Worm (Caenorhabditis elegans) whole organism, L4 larva: ENCODE results near the gene nca-2.
A peak's percentile ranks its signal among the peaks of the same experiment; 100 is the strongest.

Experiments used
- F10B5.3 ChIP-seq: sonication (generic microtip); optimal IDR thresholded peaks from 2 replicates; lab custom pipeline; 2016; ENCODE audit warnings: mild to moderate bottlenecking, missing genetic modification characterization, missing compliant biosample characterization
- F44E2.7 ChIP-seq: fragments of 200-800 bp; sonication (Bioruptor generic); IDR thresholded peaks from 2 replicates; pipeline ENCODE4 v2.1.2; 2022; ENCODE audit warnings: missing genetic modification characterization, missing compliant biosample characterization
- R02D3.7 ChIP-seq: fragments of 150-350 bp; sonication (generic microtip); optimal IDR thresholded peaks from 3 replicates; lab custom pipeline; 2014; ENCODE audit warnings: missing biosample characterization, missing genetic modification characterization
- T20F7.1 ChIP-seq: fragments of 200-800 bp; sonication (Bioruptor generic); optimal IDR thresholded peaks from 2 replicates; lab custom pipeline; 2018; ENCODE audit warnings: mild to moderate bottlenecking, missing genetic modification characterization, missing compliant biosample characterization
- Y105C5A.15 ChIP-seq: fragments of 200-800 bp; sonication (Bioruptor generic); IDR thresholded peaks from 2 replicates; pipeline ENCODE4 v1.3.6; 2022; ENCODE audit warnings: missing genetic modification characterization, missing compliant biosample characterization
- Y5F2A.4 ChIP-seq: fragments of 200-800 bp; sonication (Bioruptor generic); optimal IDR thresholded peaks from 2 replicates; lab custom pipeline; 2018; ENCODE audit warnings: mild to moderate bottlenecking, missing genetic modification characterization, missing compliant biosample characterization
- ZK337.2 ChIP-seq: fragments of 200-800 bp; sonication (Bioruptor generic); IDR thresholded peaks from 2 replicates; pipeline ENCODE4 v1.3.6; 2022; ENCODE audit warnings: missing genetic modification reagents, missing genetic modification characterization, missing compliant biosample characterization
- ZK546.5 ChIP-seq, 2 experiments: sonication (generic microtip); optimal IDR thresholded peaks; 2 replicates each; lab custom pipeline; 2017; ENCODE audit warnings: missing biosample characterization in 2 of 2, missing genetic modification characterization in 2 of 2
- aha-1 ChIP-seq: fragments of 150-350 bp; peaks from one replicate; lab custom pipeline; 2014; ENCODE audit warnings: missing biosample characterization, missing genetic modification characterization
- ceh-28 ChIP-seq: fragments of 150-350 bp; optimal IDR thresholded peaks from 2 replicates; lab custom pipeline; 2014; ENCODE audit warnings: missing biosample characterization, missing genetic modification reagents, missing genetic modification characterization
- ceh-32 ChIP-seq: sonication (generic microtip); optimal IDR thresholded peaks from 2 replicates; lab custom pipeline; 2016; ENCODE audit warnings: mild to moderate bottlenecking, missing genetic modification characterization, missing compliant biosample characterization; ENCODE audit not compliant: poor library complexity
- ces-1 ChIP-seq: fragments of 150-350 bp; sonication (generic microtip); optimal IDR thresholded peaks from 4 replicates; lab custom pipeline; 2014; ENCODE audit warnings: missing biosample characterization, missing genetic modification reagents, missing genetic modification characterization
- daf-12 ChIP-seq: fragments of 150-350 bp; optimal IDR thresholded peaks from 2 replicates; lab custom pipeline; 2014; ENCODE audit warnings: missing biosample characterization, missing genetic modification reagents, missing genetic modification characterization
- daf-8 ChIP-seq: fragments of 200-800 bp; sonication (Bioruptor generic); IDR thresholded peaks from 2 replicates; pipeline ENCODE4 v1.3.6; 2022; ENCODE audit warnings: missing genetic modification characterization, missing compliant biosample characterization
- dmd-6 ChIP-seq: fragments of 200-800 bp; sonication (Bioruptor generic); IDR thresholded peaks from 2 replicates; pipeline ENCODE4 v1.3.6; 2022; ENCODE audit warnings: missing genetic modification reagents, missing genetic modification characterization, missing compliant biosample characterization
- dmd-8 ChIP-seq: fragments of 200-800 bp; sonication (Bioruptor generic); IDR thresholded peaks from 2 replicates; pipeline ENCODE4 v1.3.6; 2022; ENCODE audit warnings: missing genetic modification characterization, missing compliant biosample characterization
- dmd-9 ChIP-seq: fragments of 200-800 bp; sonication (Bioruptor generic); IDR thresholded peaks from 2 replicates; pipeline ENCODE4 v1.3.6; 2022; ENCODE audit warnings: missing genetic modification reagents, missing genetic modification characterization, missing compliant biosample characterization
- dpl-1 ChIP-seq: fragments of 150-350 bp; optimal IDR thresholded peaks from 2 replicates; lab custom pipeline; 2014; ENCODE audit warnings: missing biosample characterization, missing genetic modification reagents, missing genetic modification characterization
- egl-43 ChIP-seq: fragments of 200-800 bp; sonication (Bioruptor generic); IDR thresholded peaks from 2 replicates; pipeline ENCODE4 v1.3.6; 2022; ENCODE audit warnings: missing genetic modification reagents, missing genetic modification characterization, missing compliant biosample characterization
- fkh-10 ChIP-seq: fragments of 150-350 bp; optimal IDR thresholded peaks from 2 replicates; lab custom pipeline; 2014; ENCODE audit warnings: missing biosample characterization, missing genetic modification reagents, missing genetic modification characterization
- fos-1 ChIP-seq: fragments of 150-350 bp; optimal IDR thresholded peaks from 2 replicates; lab custom pipeline; 2014; ENCODE audit warnings: missing biosample characterization, missing genetic modification characterization
- hlh-30 ChIP-seq: sonication (generic microtip); optimal IDR thresholded peaks from 2 replicates; lab custom pipeline; 2017; ENCODE audit warnings: antibody characterized with exemption, mild to moderate bottlenecking, missing genetic modification characterization, missing compliant biosample characterization; ENCODE audit not compliant: insufficient read depth
- hmg-1.1 ChIP-seq: fragments of 200-800 bp; sonication (Bioruptor generic); IDR thresholded peaks from 2 replicates; pipeline ENCODE4 v1.3.6; 2022; ENCODE audit warnings: missing genetic modification reagents, missing genetic modification characterization, missing compliant biosample characterization
- lin-1 ChIP-seq: fragments of 200-800 bp; sonication (Bioruptor generic); IDR thresholded peaks from 2 replicates; pipeline ENCODE4 v1.3.6; 2022; ENCODE audit warnings: missing genetic modification reagents, missing genetic modification characterization, missing compliant biosample characterization
- lin-13 ChIP-seq: fragments of 150-350 bp; optimal IDR thresholded peaks from 2 replicates; lab custom pipeline; 2014; ENCODE audit warnings: missing biosample characterization, missing genetic modification reagents, missing genetic modification characterization
- lin-38 ChIP-seq: fragments of 200-800 bp; sonication (Bioruptor generic); IDR thresholded peaks from 2 replicates; pipeline ENCODE4 v1.3.6; 2022; ENCODE audit warnings: missing genetic modification reagents, missing genetic modification characterization, missing compliant biosample characterization
- lin-39 ChIP-seq: fragments of 150-350 bp; optimal IDR thresholded peaks from 2 replicates; lab custom pipeline; 2014; ENCODE audit warnings: missing biosample characterization, missing genetic modification reagents, missing genetic modification characterization
- lir-3 ChIP-seq: sonication (generic microtip); optimal IDR thresholded peaks from 2 replicates; lab custom pipeline; 2016; ENCODE audit warnings: mild to moderate bottlenecking, missing genetic modification characterization, missing compliant biosample characterization
- lsy-2 ChIP-seq, 2 experiments: fragments of 150-350 bp in 1 of 2; sonication (generic microtip) in 1 of 2; optimal IDR thresholded peaks; 2 replicates each; lab custom pipeline; 2014 to 2017; ENCODE audit warnings: missing biosample characterization in 2 of 2, missing genetic modification characterization in 2 of 2
- madf-9 ChIP-seq: fragments of 200-800 bp; sonication (Bioruptor generic); conservative IDR thresholded peaks from 2 replicates; pipeline ENCODE4 v1.3.6; 2022; ENCODE audit warnings: missing genetic modification reagents, missing genetic modification characterization, missing compliant biosample characterization
- mdt-29 ChIP-seq: fragments of 200-800 bp; sonication (Bioruptor generic); IDR thresholded peaks from 2 replicates; pipeline ENCODE4 v1.3.6; 2022; ENCODE audit warnings: missing genetic modification reagents, missing genetic modification characterization, missing compliant biosample characterization
- mep-1 ChIP-seq: fragments of 150-350 bp; sonication (generic microtip); optimal IDR thresholded peaks from 3 replicates; lab custom pipeline; 2014; ENCODE audit warnings: missing biosample characterization, missing genetic modification characterization
- nhr-25 ChIP-seq: sonication (generic microtip); optimal IDR thresholded peaks from 2 replicates; lab custom pipeline; 2017; ENCODE audit warnings: missing genetic modification characterization, mild to moderate bottlenecking, missing compliant biosample characterization, antibody characterized with exemption, moderate library complexity, borderline replicate concordance; ENCODE audit not compliant: insufficient read depth
- nhr-42 ChIP-seq: fragments of 200-800 bp; sonication (Bioruptor generic); IDR thresholded peaks from 2 replicates; pipeline ENCODE4 v1.3.6; 2022; ENCODE audit warnings: missing genetic modification characterization, missing compliant biosample characterization
- sdz-12 ChIP-seq: fragments of 200-800 bp; sonication (Bioruptor generic); optimal IDR thresholded peaks from 2 replicates; lab custom pipeline; 2018; ENCODE audit warnings: mild to moderate bottlenecking, missing genetic modification characterization, missing compliant biosample characterization
- set-16 ChIP-seq: fragments of 200-800 bp; sonication (Bioruptor generic); IDR thresholded peaks from 2 replicates; pipeline ENCODE4 v1.3.6; 2022; ENCODE audit warnings: missing genetic modification reagents, missing genetic modification characterization, missing compliant biosample characterization
- skn-1 ChIP-seq: fragments of 150-350 bp; optimal IDR thresholded peaks from 2 replicates; lab custom pipeline; 2014; ENCODE audit warnings: missing biosample characterization, missing genetic modification characterization
- tag-97 ChIP-seq: fragments of 200-800 bp; sonication (Bioruptor generic); IDR thresholded peaks from 2 replicates; pipeline ENCODE4 v1.3.6; 2022; ENCODE audit warnings: missing genetic modification characterization, missing compliant biosample characterization
- unc-62 ChIP-seq, 3 experiments: fragments of 150-350 bp in 1 of 3; sonication (generic microtip); optimal IDR thresholded peaks in 2 of 3; peaks in 1 of 3; 1 replicate in 1 of 3; 2 replicates in 2 of 3; lab custom pipeline; 2014 to 2017; ENCODE audit warnings: missing biosample characterization in 3 of 3, missing genetic modification characterization in 3 of 3, missing genetic modification reagents in 3 of 3, missing genotype in 1 of 3
- zag-1 ChIP-seq: fragments of 150-350 bp; optimal IDR thresholded peaks from 2 replicates; lab custom pipeline; 2014; ENCODE audit warnings: missing biosample characterization, missing genetic modification characterization
- zfp-2 ChIP-seq: sonication (generic microtip); optimal IDR thresholded peaks from 2 replicates; lab custom pipeline; 2016; ENCODE audit warnings: mild to moderate bottlenecking, missing genetic modification characterization, missing compliant biosample characterization
- ztf-7 ChIP-seq: fragments of 150-350 bp; optimal IDR thresholded peaks from 2 replicates; lab custom pipeline; 2014; ENCODE audit warnings: missing biosample characterization, missing genetic modification characterization

Gene nca-2

ce11 chrIII:5006881-5007280 is 41.5 kb downstream of the nca-2 start, which contains the start of gene R144.12:
Gene R144.12 (minus strand): TSS chrIII:5006981.
- no peak for TF ChIP-seq dmd-8 (GFP tag; lab: Robert Waterston, UW)
- TF ChIP-seq mep-1 (tag; lab: Kevin White, UChicago): no peak
- no peak for TF ChIP-seq ceh-28 (tag; lab: Kevin White, UChicago)
- no peak for TF ChIP-seq Y105C5A.15 (GFP tag; lab: Robert Waterston, UW)
- TF ChIP-seq daf-8 (GFP tag; lab: Robert Waterston, UW): no peak
- no peak for TF ChIP-seq madf-9 (GFP tag; lab: Robert Waterston, UW)
- TF ChIP-seq ZK546.5 (tag; optimal IDR thresholded peaks at IDR 0.05; lab: Kevin White, UChicago): no peak
- TF ChIP-seq zag-1 (tag; lab: Kevin White, UChicago): no peak
- no peak for TF ChIP-seq unc-62 (GFP tag; optimal IDR thresholded peaks at IDR 0.05 in 1 of 2; lab: Kevin White, UChicago)
- TF ChIP-seq unc-62 (tag; optimal IDR thresholded peaks at IDR 0.05; lab: Kevin White, UChicago): no peak
- TF ChIP-seq tag-97 (GFP tag; lab: Robert Waterston, UW): no peak
- TF ChIP-seq ceh-32 (tag; lab: Kevin White, UChicago): no peak
- TF ChIP-seq zfp-2 (tag; lab: Kevin White, UChicago): no peak
- TF ChIP-seq sdz-12 (GFP tag; lab: Kevin White, UChicago): no peak
- no peak for TF ChIP-seq fkh-10 (GFP tag; lab: Kevin White, UChicago)
- TF ChIP-seq dmd-9 (GFP tag; lab: Robert Waterston, UW): no peak
- TF ChIP-seq fos-1 (tag; lab: Kevin White, UChicago): no peak
- no peak for TF ChIP-seq egl-43 (GFP tag; lab: Robert Waterston, UW)
- no peak for TF ChIP-seq ZK337.2 (GFP tag; lab: Robert Waterston, UW)
- TF ChIP-seq skn-1: no peak

ce11 chrIII:5008730-5009129 is 43.4 kb downstream of the nca-2 start, which contains the start of gene R144.11:
Gene R144.11 (minus strand): TSS chrIII:5008830.
- TF ChIP-seq R02D3.7 (tag; lab: Kevin White, UChicago) (no peak), ces-1 (no peak), F10B5.3 (no peak), Y5F2A.4 (GFP tag; lab: Kevin White, UChicago) (no peak), nhr-42 (no peak), fos-1 (tag; lab: Kevin White, UChicago) (no peak), unc-62 (GFP tag; optimal IDR thresholded peaks at IDR 0.05 in 1 of 2; lab: Kevin White, UChicago) (no peak), unc-62 (tag; optimal IDR thresholded peaks at IDR 0.05; lab: Kevin White, UChicago) (no peak), lsy-2 (tag; optimal IDR thresholded peaks at IDR 0.05; lab: Kevin White, UChicago) (no peak), ZK546.5 (tag; optimal IDR thresholded peaks at IDR 0.05; lab: Kevin White, UChicago) (no peak), daf-8 (GFP tag; lab: Robert Waterston, UW) (no peak), ztf-7 (tag; lab: Kevin White, UChicago) (no peak), hmg-1.1 (GFP tag; lab: Robert Waterston, UW) (no peak)

- peak; percentile 83 for TF ChIP-seq aha-1 (tag; lab: Kevin White, UChicago)
- no peak for TF ChIP-seq lin-39 (tag; lab: Kevin White, UChicago)
- TF ChIP-seq set-16 (GFP tag; lab: Robert Waterston, UW): peak; percentile 13; the same call in 1 of the 2 replicates
- peak in 1 of 2 experiments; percentile 96 for TF ChIP-seq unc-62 (GFP tag; optimal IDR thresholded peaks at IDR 0.05 in 1 of 2; lab: Kevin White, UChicago)
- TF ChIP-seq unc-62 (tag; optimal IDR thresholded peaks at IDR 0.05; lab: Kevin White, UChicago): no peak
- TF ChIP-seq lin-38 (GFP tag; lab: Robert Waterston, UW): peak; percentile 32; the same call in 1 of the 2 replicates
Measured at ce11 chrIII:5010723-5011122, 45.4 kb downstream of the nca-2 start.

ce11 chrIII:5012460-5012859 is 47.1 kb downstream of the nca-2 start:
- TF ChIP-seq F44E2.7 (no peak), unc-62 (GFP tag; optimal IDR thresholded peaks at IDR 0.05 in 1 of 2; lab: Kevin White, UChicago) (peak in 1 of 2 experiments; percentile 38), unc-62 (tag; optimal IDR thresholded peaks at IDR 0.05; lab: Kevin White, UChicago) (no peak), aha-1 (tag; lab: Kevin White, UChicago) (peak; percentile 43)

- TF ChIP-seq lir-3 (tag; lab: Kevin White, UChicago) (no peak), lin-13 (peak; percentile 63), lin-1 (GFP tag; lab: Robert Waterston, UW) (peak; percentile 32; the same call in 1 of the 2 replicates), T20F7.1 (GFP tag; lab: Kevin White, UChicago) (peak; percentile 72), hlh-30 (peak; percentile 82), nhr-25 (peak; percentile 62), mdt-29 (GFP tag; lab: Robert Waterston, UW) (no peak), dmd-6 (GFP tag; lab: Robert Waterston, UW) (peak; percentile 64), dpl-1 (GFP tag; lab: Kevin White, UChicago) (peak; percentile 56), daf-12 (tag; lab: Kevin White, UChicago) (no peak), tag-97 (GFP tag; lab: Robert Waterston, UW) (no peak)
Measured at ce11 chrIII:5013915-5014346, 48.6 kb downstream of the nca-2 start.
